Fruit fly (Drosophila melanogaster) whole organism, pupa: ENCODE results near the gene CG15822.

ENCODE experiments used
- CG14655 ChIP-seq: fragments of 200-800 bp; sonication (Bioruptor generic); optimal IDR thresholded peaks from 3 replicates; lab custom pipeline; 2017; ENCODE audit warnings: mild to moderate bottlenecking, missing biosample characterization, missing genetic modification reagents, missing genetic modification characterization
- CG17806 ChIP-seq: fragments of 200-800 bp; sonication (Bioruptor generic); optimal IDR thresholded peaks from 2 replicates; lab custom pipeline; 2018; ENCODE audit warnings: missing biosample characterization, mild to moderate bottlenecking, missing genetic modification characterization, moderate library complexity
- CG8159 ChIP-seq: fragments of 200-800 bp; sonication (Bioruptor generic); optimal IDR thresholded peaks from 3 replicates; lab custom pipeline; 2018; ENCODE audit warnings: missing biosample characterization, mild to moderate bottlenecking, missing genetic modification characterization, moderate library complexity
- CG8301 ChIP-seq: fragments of 200-800 bp; sonication (Bioruptor generic); optimal IDR thresholded peaks from 2 replicates; lab custom pipeline; 2018; ENCODE audit warnings: missing biosample characterization, mild to moderate bottlenecking, missing genetic modification characterization
- CG9948 ChIP-seq: fragments of 200-800 bp; sonication (Bioruptor generic); optimal IDR thresholded peaks from 2 replicates; lab custom pipeline; 2018; ENCODE audit warnings: missing biosample characterization, mild to moderate bottlenecking, missing genetic modification characterization, moderate library complexity

DNA sequence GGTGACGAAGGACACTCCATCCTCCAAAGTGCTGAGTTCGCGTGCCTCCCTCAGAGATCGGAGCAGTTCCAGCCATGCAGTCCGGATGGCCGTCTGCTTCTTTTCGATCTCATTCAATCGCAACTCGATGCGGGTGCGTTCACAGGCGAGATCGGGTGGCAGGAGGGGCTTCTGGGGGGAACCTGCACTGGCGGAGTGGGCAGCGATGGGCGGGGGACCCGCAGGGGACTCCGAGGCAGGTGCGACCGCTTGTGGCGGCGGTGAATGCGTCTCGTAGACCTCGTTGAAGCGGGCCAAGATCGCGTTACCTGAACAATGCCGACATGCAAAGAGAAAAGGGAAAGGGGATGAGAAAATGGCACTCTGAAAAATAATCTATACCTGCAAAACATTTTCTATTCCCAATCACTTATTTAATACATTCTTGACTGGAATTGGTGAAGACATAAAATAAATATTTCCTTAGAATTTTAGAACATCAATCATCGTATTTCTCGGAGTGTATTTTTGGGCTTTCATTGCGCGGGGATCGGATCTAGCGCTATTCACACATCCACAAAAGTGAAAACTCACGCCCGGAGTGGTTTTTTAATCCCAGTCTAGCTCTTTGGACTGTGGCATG, 4.9 kb downstream of the CG15822 start:
- no peak for TF ChIP-seq CG17806 (tag; lab: Kevin White, UChicago)
- TF ChIP-seq CG14655, result peak; percentile 26
- peak; percentile 20 for TF ChIP-seq CG8159 (tag; lab: Kevin White, UChicago)
- peak; percentile 12 for TF ChIP-seq CG9948 (tag; lab: Kevin White, UChicago)
- peak; percentile 38 for TF ChIP-seq CG8301 (tag; lab: Kevin White, UChicago)
